Worm (Caenorhabditis elegans): ENCODE measurements around the gene top-2.

top-2 gene

DNA sequence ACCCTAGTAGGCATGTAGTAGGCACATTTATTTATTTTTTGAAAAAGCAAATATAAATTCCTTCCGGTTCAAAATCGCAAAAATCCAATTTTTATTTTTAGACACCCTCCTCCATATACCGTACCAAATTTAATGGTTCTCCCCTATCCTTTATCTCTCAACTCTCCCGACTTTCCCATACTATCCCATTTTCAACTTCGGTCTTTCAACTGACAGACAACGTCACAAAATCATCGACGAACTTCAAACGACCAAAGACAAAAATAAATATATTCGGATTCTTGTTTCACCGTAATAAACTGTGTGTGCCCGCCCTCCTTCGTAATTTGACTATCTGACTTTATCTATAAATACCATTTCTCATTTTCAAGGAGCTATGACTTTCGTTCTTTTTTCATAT, 39.7 kb upstream of the top-2 start, which contains the start of gene T27D12.6:
Gene T27D12.6, plus strand, starts transcription at position 301 of the 400 bp plus-strand sequence.
- no peak for TF ChIP-seq elt-3 (tag; optimal IDR thresholded peaks at IDR 0.05)
- no peak for TF ChIP-seq snpc-4 (tag; optimal IDR thresholded peaks at IDR 0.05)

DNA sequence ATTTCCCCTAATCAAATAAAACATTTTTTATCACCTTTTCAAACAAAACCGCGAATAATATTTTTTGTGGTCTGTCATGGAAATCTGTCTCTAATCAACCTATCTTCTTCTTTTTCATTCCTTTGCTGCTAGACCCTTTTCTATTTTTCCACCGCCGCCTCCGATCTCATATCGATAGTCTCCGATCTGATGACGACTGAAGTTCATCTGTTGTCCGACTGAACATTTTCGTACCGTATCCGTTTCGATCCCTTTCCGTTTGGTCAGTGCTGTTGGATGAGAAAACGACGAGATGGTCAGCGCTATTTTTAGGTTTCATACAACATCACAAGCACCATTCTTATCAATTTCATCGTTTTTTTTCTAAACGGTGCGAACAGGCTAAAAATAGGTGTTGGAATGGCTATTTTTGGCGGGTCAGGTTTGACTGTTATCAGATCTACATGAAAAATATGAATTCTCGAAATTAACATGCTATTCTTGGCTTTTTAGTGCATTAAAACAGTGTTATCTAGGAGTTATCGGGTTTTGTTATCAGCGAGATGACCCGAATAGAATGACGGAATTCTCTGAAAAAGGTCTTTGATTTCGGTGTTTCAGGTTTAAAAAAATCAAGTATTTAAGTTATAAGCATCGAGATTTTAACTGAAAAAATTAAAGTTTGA, 38.3 kb upstream of the top-2 start:
- TF ChIP-seq elt-3 (tag; optimal IDR thresholded peaks at IDR 0.05) (no peak), snpc-4 (tag; optimal IDR thresholded peaks at IDR 0.05) (no peak), nhr-237 (tag; optimal IDR thresholded peaks at IDR 0.05) (no peak), zip-8 (tag; optimal IDR thresholded peaks at IDR 0.05) (no peak), unc-62 (GFP tag; optimal IDR thresholded peaks at IDR 0.05) (no peak), nhr-76 (tag; optimal IDR thresholded peaks at IDR 0.05) (no peak), unc-39 (tag; optimal IDR thresholded peaks at IDR 0.05) (no peak), lin-13 (tag; optimal IDR thresholded peaks at IDR 0.05) (no peak), lsy-2 (tag; optimal IDR thresholded peaks at IDR 0.05) (no peak), pha-4 (tag; optimal IDR thresholded peaks at IDR 0.05) (no peak), sem-2 (GFP tag; optimal IDR thresholded peaks at IDR 0.05) (no peak), ceh-83 (GFP tag; optimal IDR thresholded peaks at IDR 0.05) (no peak), bed-3 (GFP tag; optimal IDR thresholded peaks at IDR 0.05) (no peak), ztf-11 (tag; optimal IDR thresholded peaks at IDR 0.05) (no peak), tbx-8 (GFP tag; optimal IDR thresholded peaks at IDR 0.05) (no peak)

DNA sequence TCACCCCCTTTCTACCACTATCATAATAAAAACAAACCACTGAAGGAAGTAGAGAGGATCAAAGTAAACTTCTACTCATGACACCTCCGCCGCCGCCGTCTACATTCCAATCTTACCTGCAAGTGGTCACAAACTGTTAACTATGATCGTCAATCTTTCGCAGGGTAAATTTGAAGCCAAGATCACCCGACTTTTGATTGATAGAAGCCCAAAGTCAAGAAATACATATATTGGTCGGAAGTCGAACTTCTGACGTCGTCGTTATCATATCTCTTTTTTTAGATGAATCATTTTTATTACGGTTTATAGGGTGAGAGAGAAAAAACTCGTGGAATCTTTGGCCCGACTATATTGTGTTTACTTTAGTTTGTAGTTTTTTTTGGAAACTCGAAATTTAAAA, 36.6 kb upstream of the top-2 start:
- TF ChIP-seq sptf-1 (tag; optimal IDR thresholded peaks at IDR 0.05) (no peak), nhr-12 (tag; optimal IDR thresholded peaks at IDR 0.05) (no peak), ceh-43 (GFP tag; optimal IDR thresholded peaks at IDR 0.05) (no peak), ces-1 (GFP tag; optimal IDR thresholded peaks at IDR 0.05) (no peak), cnd-1 (tag; optimal IDR thresholded peaks at IDR 0.05) (no peak), pha-4 (tag; optimal IDR thresholded peaks at IDR 0.05) (no peak), zip-8 (tag; optimal IDR thresholded peaks at IDR 0.05) (no peak), mep-1 (tag; optimal IDR thresholded peaks at IDR 0.05) (no peak), mab-5 (tag; optimal IDR thresholded peaks at IDR 0.05) (no peak), nhr-237 (tag; optimal IDR thresholded peaks at IDR 0.05) (no peak), unc-39 (tag; optimal IDR thresholded peaks at IDR 0.05) (no peak), sem-2 (GFP tag; optimal IDR thresholded peaks at IDR 0.05) (no peak), ceh-39 (tag; optimal IDR thresholded peaks at IDR 0.05) (no peak), M03D4.4 (tag; optimal IDR thresholded peaks at IDR 0.05) (no peak), unc-62 (GFP tag; optimal IDR thresholded peaks at IDR 0.05) (no peak), lin-32 (GFP tag; optimal IDR thresholded peaks at IDR 0.05) (no peak), flh-1 (GFP tag; optimal IDR thresholded peaks at IDR 0.05) (no peak), ceh-83 (GFP tag; optimal IDR thresholded peaks at IDR 0.05) (no peak), unc-120 (tag; optimal IDR thresholded peaks at IDR 0.05; ENCODE audit: poor library complexity, severe bottlenecking) (no peak)

DNA sequence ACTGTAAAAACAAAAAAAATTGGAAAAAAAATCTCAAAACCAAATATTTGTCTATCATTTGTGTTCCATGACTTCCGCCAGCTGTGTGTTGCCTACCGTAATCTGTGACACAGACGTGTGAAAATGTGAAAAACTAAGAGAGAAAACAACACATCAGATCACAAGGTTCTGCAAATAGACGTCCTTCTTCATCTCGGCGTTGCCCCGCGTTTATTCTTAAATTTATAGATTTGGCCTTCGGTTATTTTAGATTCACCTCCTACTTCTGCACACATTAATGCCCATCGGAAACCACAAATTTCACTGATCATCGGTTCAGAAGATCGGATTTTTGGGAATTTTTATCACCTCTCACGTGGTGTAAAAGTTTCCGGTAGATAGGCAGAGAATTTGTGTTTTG, 35.8 kb upstream of the top-2 start:
- TF ChIP-seq ceh-39 (tag; optimal IDR thresholded peaks at IDR 0.05), result no peak

DNA sequence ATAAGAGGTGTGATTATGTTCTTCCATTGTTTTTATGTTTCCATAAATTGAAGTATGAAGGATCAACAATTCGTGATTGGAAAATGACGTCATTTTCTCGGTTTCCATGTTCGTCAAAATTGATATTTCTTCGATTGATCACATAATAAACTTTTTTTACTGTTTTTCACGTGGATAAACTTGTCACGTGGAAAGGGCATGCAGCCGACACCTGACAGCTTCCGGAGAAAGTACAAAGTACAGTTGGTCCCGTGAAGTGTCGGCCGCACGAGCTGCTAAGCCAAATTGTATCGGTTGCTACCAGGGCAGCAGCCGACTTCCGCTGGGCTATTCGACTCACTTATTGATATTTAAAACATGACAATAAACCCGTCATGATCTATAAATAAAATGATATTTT, 33.3 kb upstream of the top-2 start:
- peak; percentile 49 for TF ChIP-seq ham-2 (GFP tag; optimal IDR thresholded peaks at IDR 0.05)
- TF ChIP-seq ces-1 (GFP tag; optimal IDR thresholded peaks at IDR 0.05), result no peak
- TF ChIP-seq hlh-1 (tag; optimal IDR thresholded peaks at IDR 0.05), result no peak
- no peak for TF ChIP-seq nhr-2 (tag; optimal IDR thresholded peaks at IDR 0.05)
- TF ChIP-seq M03D4.4 (tag; optimal IDR thresholded peaks at IDR 0.05), result no peak

DNA sequence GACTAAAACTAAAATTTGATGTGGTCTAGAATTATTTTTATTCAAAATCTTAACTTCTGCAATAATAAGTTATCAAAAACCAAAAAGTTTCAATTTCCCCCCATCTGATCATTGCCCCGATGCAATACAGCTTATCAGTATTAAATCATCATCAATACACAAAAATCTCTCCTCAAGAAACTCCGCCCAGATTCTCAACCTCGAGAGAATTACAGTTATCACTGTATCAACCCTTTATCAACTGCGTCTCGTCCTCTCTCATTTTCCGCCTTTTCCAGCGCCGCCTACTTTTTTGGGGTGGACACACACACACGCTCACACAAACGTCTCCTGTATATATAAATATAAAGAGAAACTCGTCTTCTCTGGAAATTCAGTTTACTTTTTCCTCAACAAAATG, 32.6 kb upstream of the top-2 start, which contains the start of gene T27D12.1:
Gene T27D12.1, plus strand, starts transcription at position 301 of the 400 bp plus-strand sequence.
- no peak for TF ChIP-seq ceh-83 (GFP tag; optimal IDR thresholded peaks at IDR 0.05)
- TF ChIP-seq flh-1 (GFP tag; optimal IDR thresholded peaks at IDR 0.05), result no peak
